Fruit fly (Drosophila melanogaster) whole organism, embryonic: ENCODE data around the gene NijC.
A peak's percentile ranks its signal among the peaks of the same experiment; 100 is the strongest.

Experiments
- Bteb2 ChIP-seq: fragments of 200-800 bp; sonication (Bioruptor generic); optimal IDR thresholded peaks from 2 replicates; lab custom pipeline; 2016; ENCODE audit warnings: missing biosample characterization, missing genetic modification characterization
- C15 ChIP-seq: fragments of 200-800 bp; sonication (Bioruptor generic); IDR thresholded peaks from 3 replicates; pipeline ENCODE4 v1.3.6; 2022; ENCODE audit warnings: missing biosample characterization, missing genetic modification characterization
- CG11093 ChIP-seq: fragments of 200-800 bp; sonication (Bioruptor generic); IDR thresholded peaks from 3 replicates; pipeline ENCODE4 v1.3.6; 2022; ENCODE audit warnings: missing biosample characterization, missing genetic modification characterization
- CG11247 ChIP-seq: fragments of 200-800 bp; sonication (Bioruptor generic); IDR thresholded peaks from 2 replicates; pipeline ENCODE4 v1.3.6; 2022; ENCODE audit warnings: missing biosample characterization, missing genetic modification characterization
- CG11398 ChIP-seq: fragments of 200-800 bp; sonication (Bioruptor generic); optimal IDR thresholded peaks from 2 replicates; lab custom pipeline; 2016; ENCODE audit warnings: missing biosample characterization, missing genetic modification characterization
- CG11504 ChIP-seq: fragments of 200-800 bp; sonication (Bioruptor generic); optimal IDR thresholded peaks from 3 replicates; lab custom pipeline; 2019; ENCODE audit warnings: missing biosample characterization, mild to moderate bottlenecking, missing genetic modification characterization, moderate library complexity
- CG11696 ChIP-seq: fragments of 200-800 bp; sonication (Bioruptor generic); IDR thresholded peaks from 2 replicates; pipeline ENCODE4 v1.3.6; 2022; ENCODE audit warnings: missing biosample characterization, missing genetic modification characterization
- CG12299 ChIP-seq: fragments of 200-800 bp; sonication (Bioruptor generic); optimal IDR thresholded peaks from 2 replicates; lab custom pipeline; 2018; ENCODE audit warnings: missing biosample characterization, mild to moderate bottlenecking, missing genetic modification characterization
- CG12659 ChIP-seq: fragments of 200-800 bp; sonication (Bioruptor generic); optimal IDR thresholded peaks from 3 replicates; lab custom pipeline; 2017; ENCODE audit warnings: mild to moderate bottlenecking, missing biosample characterization, missing genetic modification reagents, missing genetic modification characterization
- CG1647 ChIP-seq: fragments of 200-800 bp; sonication (Bioruptor generic); optimal IDR thresholded peaks from 3 replicates; lab custom pipeline; 2016; ENCODE audit warnings: missing biosample characterization, missing genetic modification characterization
- CG2678 ChIP-seq: fragments of 200-800 bp; sonication (Bioruptor generic); optimal IDR thresholded peaks from 3 replicates; lab custom pipeline; 2019; ENCODE audit warnings: missing biosample characterization, mild to moderate bottlenecking, missing genetic modification characterization, moderate library complexity
- CG2875 ChIP-seq: fragments of 200-800 bp; sonication (Bioruptor generic); optimal IDR thresholded peaks from 2 replicates; lab custom pipeline; 2017; ENCODE audit warnings: missing biosample characterization, mild to moderate bottlenecking, missing genetic modification characterization, missing genetic modification reagents
- CG31388 ChIP-seq: fragments of 200-800 bp; sonication (Bioruptor generic); optimal IDR thresholded peaks from 2 replicates; lab custom pipeline; 2016; ENCODE audit warnings: missing biosample characterization, missing genetic modification characterization
- CG31441 ChIP-seq: fragments of 200-800 bp; sonication (Bioruptor generic); IDR thresholded peaks from 2 replicates; pipeline ENCODE4 v1.3.6; 2022; ENCODE audit warnings: missing biosample characterization, missing genetic modification characterization
- CG3163 ChIP-seq: fragments of 200-800 bp; sonication (Bioruptor generic); optimal IDR thresholded peaks from 3 replicates; lab custom pipeline; 2016; ENCODE audit warnings: missing biosample characterization, missing genetic modification characterization
- CG4730 ChIP-seq: fragments of 200-800 bp; sonication (Bioruptor generic); IDR thresholded peaks from 2 replicates; pipeline ENCODE4 v1.3.6; 2022; ENCODE audit warnings: missing biosample characterization, missing genetic modification characterization
- CG4854 ChIP-seq: fragments of 200-800 bp; sonication (Bioruptor generic); optimal IDR thresholded peaks from 2 replicates; lab custom pipeline; 2016; ENCODE audit warnings: missing biosample characterization, missing genetic modification characterization, inconsistent platforms
- CG6683 ChIP-seq: fragments of 200-800 bp; sonication (Bioruptor generic); optimal IDR thresholded peaks from 2 replicates; lab custom pipeline; 2017; ENCODE audit warnings: missing biosample characterization, mild to moderate bottlenecking, missing genetic modification characterization, missing genetic modification reagents
- CG9727 ChIP-seq: fragments of 200-800 bp; sonication (Bioruptor generic); optimal IDR thresholded peaks from 3 replicates; lab custom pipeline; 2017; ENCODE audit warnings: missing biosample characterization, mild to moderate bottlenecking, missing genetic modification characterization
- Dbx ChIP-seq: fragments of 200-800 bp; sonication (Bioruptor generic); IDR thresholded peaks from 3 replicates; pipeline ENCODE4 v1.3.6; 2022; ENCODE audit warnings: missing biosample characterization, missing genetic modification characterization
- Deaf1 ChIP-seq: fragments of 200-800 bp; optimal IDR thresholded peaks from 3 replicates; lab custom pipeline; 2019; ENCODE audit warnings: missing biosample characterization, mild to moderate bottlenecking, missing genetic modification characterization, moderate library complexity
- Dfd ChIP-seq, 2 experiments: fragments of >200 bp; optimal IDR thresholded peaks; 2 replicates each; lab custom pipeline; 2017; ENCODE audit warnings: missing biosample characterization in 2 of 2, missing genetic modification characterization in 2 of 2
- Dip3 ChIP-seq: fragments of 200-800 bp; sonication (Bioruptor generic); optimal IDR thresholded peaks from 3 replicates; lab custom pipeline; 2016; ENCODE audit warnings: missing biosample characterization, missing genetic modification characterization
- Dll ChIP-seq: fragments of 200-800 bp; sonication (Bioruptor generic); IDR thresholded peaks from 4 replicates; pipeline ENCODE4 v1.3.6; 2022; ENCODE audit warnings: missing biosample characterization, missing genetic modification characterization; ENCODE audit not compliant: partially characterized antibody
- E2f1 ChIP-seq: fragments of 200-800 bp; sonication (Bioruptor generic); IDR thresholded peaks from 2 replicates; pipeline ENCODE4 v1.3.6; 2022; ENCODE audit warnings: missing biosample characterization, missing genetic modification characterization
- Eip74EF ChIP-seq, 2 experiments: fragments of 200-800 bp in 1 of 2; fragments of >200 bp in 1 of 2; sonication (Bioruptor generic) in 1 of 2; optimal IDR thresholded peaks; 2 replicates each; lab custom pipeline; 2017 to 2019; ENCODE audit warnings: missing biosample characterization in 2 of 2, missing genetic modification characterization in 2 of 2, mild to moderate bottlenecking in 1 of 2, moderate library complexity in 1 of 2
- Oaz ChIP-seq: fragments of 200-800 bp; sonication (Bioruptor generic); IDR thresholded peaks from 2 replicates; pipeline ENCODE4 v1.3.6; 2022; ENCODE audit warnings: missing biosample characterization, missing genetic modification characterization
- Optix ChIP-seq: fragments of 200-800 bp; sonication (Bioruptor generic); IDR thresholded peaks from 3 replicates; pipeline ENCODE4 v1.3.6; 2022; ENCODE audit warnings: missing biosample characterization, missing genetic modification characterization
- Sin3A ChIP-seq: fragments of >200 bp; optimal IDR thresholded peaks from 2 replicates; lab custom pipeline; 2018
- Sry-δ ChIP-seq: fragments of 200-800 bp; sonication (Bioruptor generic); optimal IDR thresholded peaks from 2 replicates; lab custom pipeline; 2016; ENCODE audit warnings: missing biosample characterization, missing genetic modification characterization
- Tbp ChIP-seq: fragments of >200 bp; optimal IDR thresholded peaks from 2 replicates; lab custom pipeline; 2018; ENCODE audit warnings: missing biosample characterization, missing genetic modification characterization
- ap ChIP-seq: fragments of 200-800 bp; sonication (Bioruptor generic); IDR thresholded peaks from 2 replicates; pipeline ENCODE4 v1.3.6; 2022; ENCODE audit warnings: missing biosample characterization, missing genetic modification characterization
- chif ChIP-seq, 2 experiments: fragments of 200-800 bp; sonication (Bioruptor generic); optimal IDR thresholded peaks; 3 replicates each; lab custom pipeline; 2016; ENCODE audit warnings: missing biosample characterization in 2 of 2, missing genetic modification characterization in 2 of 2
- exex ChIP-seq: fragments of 200-800 bp; sonication (Bioruptor generic); optimal IDR thresholded peaks from 4 replicates; lab custom pipeline; 2018; ENCODE audit warnings: missing biosample characterization, mild to moderate bottlenecking, missing genetic modification characterization, moderate library complexity
- ftz-f1 ChIP-seq: fragments of 200-800 bp; sonication (Bioruptor generic); optimal IDR thresholded peaks from 2 replicates; lab custom pipeline; 2016; ENCODE audit warnings: missing biosample characterization, missing genetic modification characterization
- gem ChIP-seq: fragments of 200-800 bp; sonication (Bioruptor generic); optimal IDR thresholded peaks from 2 replicates; lab custom pipeline; 2019; ENCODE audit warnings: missing biosample characterization, mild to moderate bottlenecking, missing genetic modification characterization, moderate library complexity
- hbn ChIP-seq: fragments of 200-800 bp; sonication (Bioruptor generic); IDR thresholded peaks from 2 replicates; pipeline ENCODE4 v1.3.6; 2022; ENCODE audit warnings: missing biosample characterization, missing genetic modification characterization; ENCODE audit not compliant: partially characterized antibody
- klu ChIP-seq: fragments of 200-800 bp; sonication (Bioruptor generic); IDR thresholded peaks from 2 replicates; pipeline ENCODE4 v1.3.6; 2022; ENCODE audit warnings: missing biosample characterization, missing genetic modification characterization
- knrl ChIP-seq: fragments of 200-800 bp; sonication (Bioruptor generic); IDR thresholded peaks from 3 replicates; pipeline ENCODE4 v1.3.6; 2022; ENCODE audit warnings: missing biosample characterization, missing genetic modification characterization; ENCODE audit not compliant: partially characterized antibody
- lov ChIP-seq, 2 experiments: fragments of 200-800 bp in 1 of 2; fragments of >200 bp in 1 of 2; sonication (Bioruptor generic) in 1 of 2; IDR thresholded peaks in 1 of 2; optimal IDR thresholded peaks in 1 of 2; 2 replicates in 1 of 2; 3 replicates in 1 of 2; pipeline versions ENCODE4 v1.3.6 to Lab custom; 2017 to 2022; ENCODE audit warnings: missing biosample characterization in 1 of 2, missing genetic modification characterization in 1 of 2
- mam ChIP-seq: fragments of 200-800 bp; sonication (Bioruptor generic); optimal IDR thresholded peaks from 3 replicates; lab custom pipeline; 2016; ENCODE audit warnings: missing biosample characterization, missing genetic modification characterization
- nmo ChIP-seq: fragments of 200-800 bp; sonication (Bioruptor generic); optimal IDR thresholded peaks from 2 replicates; lab custom pipeline; 2018; ENCODE audit warnings: missing biosample characterization, mild to moderate bottlenecking, missing genetic modification characterization, moderate library complexity
- nom ChIP-seq: fragments of 200-800 bp; sonication (Bioruptor generic); optimal IDR thresholded peaks from 2 replicates; lab custom pipeline; 2017; ENCODE audit warnings: missing biosample characterization, missing genetic modification characterization, mild to moderate bottlenecking, moderate library complexity, missing genetic modification reagents
- pan ChIP-seq, 4 experiments: fragments of >200 bp in 3 of 4; fragments of 200-800 bp in 1 of 4; sonication (Bioruptor generic) in 1 of 4; optimal IDR thresholded peaks in 3 of 4; IDR thresholded peaks in 1 of 4; 2 replicates each; pipeline versions ENCODE4 v1.3.6 to Lab custom; 2017 to 2022; ENCODE audit warnings: missing biosample characterization in 2 of 4, missing genetic modification characterization in 2 of 4, mixed read lengths in 1 of 4
- phol ChIP-seq: fragments of 200-800 bp; sonication (Bioruptor generic); optimal IDR thresholded peaks from 3 replicates; lab custom pipeline; 2018; ENCODE audit warnings: missing biosample characterization, mild to moderate bottlenecking, missing genetic modification characterization, moderate library complexity
- salm ChIP-seq: fragments of 200-800 bp; sonication (Bioruptor generic); optimal IDR thresholded peaks from 2 replicates; lab custom pipeline; 2018; ENCODE audit warnings: missing biosample characterization, mild to moderate bottlenecking, missing genetic modification characterization
- stwl ChIP-seq: fragments of 200-800 bp; sonication (Bioruptor generic); optimal IDR thresholded peaks from 3 replicates; lab custom pipeline; 2018; ENCODE audit warnings: missing biosample characterization, mild to moderate bottlenecking, missing genetic modification characterization, moderate library complexity
- tin ChIP-seq: fragments of 200-800 bp; sonication (Bioruptor generic); optimal IDR thresholded peaks from 3 replicates; lab custom pipeline; 2016; ENCODE audit warnings: missing biosample characterization, missing genetic modification characterization
- ttk ChIP-seq: fragments of 200-800 bp; sonication (Bioruptor generic); IDR thresholded peaks from 2 replicates; pipeline ENCODE4 v2.1.2; 2022; ENCODE audit warnings: missing biosample characterization, missing genetic modification characterization

Gene NijC

DNA sequence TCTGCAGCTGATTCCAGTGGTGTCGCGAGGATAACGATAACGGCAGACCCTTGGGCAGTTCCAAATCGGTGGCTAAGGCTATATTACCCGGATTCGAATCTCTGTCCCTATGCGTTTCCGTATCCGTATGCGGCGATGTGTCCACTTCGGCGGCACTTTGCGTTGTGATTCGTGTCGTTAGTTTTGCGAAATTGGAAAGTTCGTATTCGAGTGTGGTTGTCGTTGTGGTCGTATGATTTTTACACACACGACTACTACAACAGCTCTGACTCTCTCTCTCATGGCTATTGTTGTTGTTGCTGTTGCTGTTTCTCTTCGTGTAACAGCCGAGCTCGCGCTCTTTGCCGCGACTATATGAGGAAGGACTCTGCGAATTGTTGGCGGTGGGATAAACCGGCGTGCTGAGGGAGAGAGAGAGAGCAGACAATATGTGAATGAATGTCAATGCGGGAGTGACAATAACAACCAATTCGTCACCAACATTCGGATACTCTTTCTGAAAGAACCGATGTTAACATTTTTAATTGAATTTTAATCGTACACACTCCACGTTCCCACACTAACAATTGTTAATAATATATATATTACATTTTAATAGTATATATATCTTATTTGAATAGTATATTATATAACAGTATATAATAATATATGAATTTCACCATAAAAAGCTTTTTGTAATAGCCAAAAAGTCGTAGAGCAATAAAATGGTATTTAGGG lies 24.9 kb downstream of the NijC start (continued):
- TF ChIP-seq ttk (GFP tag; lab: Robert Waterston, UW), result no peak
- TF ChIP-seq CG31388, result no peak
- TF ChIP-seq Dll (GFP tag; lab: Robert Waterston, UW), result no peak
- TF ChIP-seq hbn (GFP tag; lab: Robert Waterston, UW), result no peak
- TF ChIP-seq Oaz (GFP tag; lab: Robert Waterston, UW), result no peak
- no peak for TF ChIP-seq CG11398 (GFP tag; lab: Kevin White, UChicago)
- TF ChIP-seq CG11093 (GFP tag; lab: Robert Waterston, UW), result no peak
- TF ChIP-seq CG3163, result peak; percentile 86
- peak; percentile 32 for TF ChIP-seq CG9727
- no peak for TF ChIP-seq ap (GFP tag; lab: Robert Waterston, UW)
- peak; percentile 31 for TF ChIP-seq CG6683 (GFP tag; lab: Kevin White, UChicago)
- TF ChIP-seq phol, result peak; percentile 40
- TF ChIP-seq CG12659 (GFP tag; lab: Kevin White, UChicago), result peak; percentile 24
- TF ChIP-seq CG4730 (GFP tag; lab: Robert Waterston, UW), result no peak
- TF ChIP-seq CG11247, result no peak
- peak; percentile 69 for TF ChIP-seq gem (tag; lab: Kevin White, UChicago)
- TF ChIP-seq Dip3 (GFP tag; lab: Kevin White, UChicago), result no peak
- TF ChIP-seq CG1647 (GFP tag; lab: Kevin White, UChicago), result no peak
- TF ChIP-seq nom (GFP tag; lab: Kevin White, UChicago), result peak; percentile 71
- TF ChIP-seq nmo (GFP tag; lab: Kevin White, UChicago), result peak; percentile 36
- TF ChIP-seq exex (tag; lab: Kevin White, UChicago), result peak; percentile 4
- no peak for TF ChIP-seq chif (GFP tag; optimal IDR thresholded peaks at IDR 0.05; lab: Kevin White, UChicago)
- no peak for TF ChIP-seq C15
- TF ChIP-seq stwl, result no peak
- TF ChIP-seq CG2678 (tag; lab: Kevin White, UChicago), result peak; percentile 73
- no peak for TF ChIP-seq Eip74EF (GFP tag; optimal IDR thresholded peaks at IDR 0.05; lab: Kevin White, UChicago)
- peak; percentile 5 for TF ChIP-seq CG12299 (tag; lab: Kevin White, UChicago)
- no peak for TF ChIP-seq Optix (GFP tag; lab: Robert Waterston, UW)
- no peak for TF ChIP-seq Dbx (GFP tag; lab: Robert Waterston, UW)
- TF ChIP-seq lov (optimal IDR thresholded peaks at IDR 0.05; lab: Kevin White, UChicago), result no peak
- TF ChIP-seq lov (GFP tag; IDR thresholded peaks at IDR 0.05; lab: Robert Waterston, UW), result 0 out of 3 replicates have a peak, but pooled peaks have one; percentile 17
- TF ChIP-seq Sry-δ (GFP tag; lab: Kevin White, UChicago), result no peak
- TF ChIP-seq CG4854 (GFP tag; lab: Kevin White, UChicago), result no peak
- no peak for TF ChIP-seq klu (GFP tag; lab: Robert Waterston, UW)
- TF ChIP-seq CG11696, result no peak
- TF ChIP-seq Deaf1 (tag; lab: Kevin White, UChicago), result peak; percentile 99
- TF ChIP-seq E2f1 (GFP tag; lab: Robert Waterston, UW), result no peak
- TF ChIP-seq CG11504 (tag; lab: Kevin White, UChicago), result peak; percentile 63
- TF ChIP-seq ftz-f1 (GFP tag; lab: Kevin White, UChicago), result peak; percentile 17
- no peak for TF ChIP-seq knrl (GFP tag; lab: Robert Waterston, UW)
- TF ChIP-seq tin (GFP tag; lab: Kevin White, UChicago), result no peak
- TF ChIP-seq pan (optimal IDR thresholded peaks at IDR 0.05; lab: Kevin White, UChicago), result no peak
- TF ChIP-seq pan (GFP tag; optimal IDR thresholded peaks at IDR 0.05 in 1 of 2, IDR thresholded peaks at IDR 0.05 in 1 of 2), result no peak
- TF ChIP-seq CG31441, result peak; percentile 41
- TF ChIP-seq Tbp (GFP tag; lab: Kevin White, UChicago), result no peak
- no peak for TF ChIP-seq Bteb2 (GFP tag; lab: Kevin White, UChicago)
- no peak for TF ChIP-seq mam (GFP tag; lab: Kevin White, UChicago)
- TF ChIP-seq salm (tag; lab: Kevin White, UChicago), result no peak
- no peak for TF ChIP-seq CG2875 (GFP tag; lab: Kevin White, UChicago)
- no peak for TF ChIP-seq Sin3A (lab: Kevin White, UChicago)
- no peak for TF ChIP-seq Dfd (GFP tag; optimal IDR thresholded peaks at IDR 0.05; lab: Kevin White, UChicago)
